Fruit fly (Drosophila melanogaster) whole organism, prepupa: ENCODE data around the gene knk.

Experiments used
- Blimp-1 ChIP-seq: fragments of 200-800 bp; sonication (Bioruptor generic); optimal IDR thresholded peaks from 3 replicates; lab custom pipeline; 2017; ENCODE audit warnings: missing biosample characterization, missing genetic modification characterization, mild to moderate bottlenecking, moderate library complexity, missing genetic modification reagents
- CG10631 ChIP-seq: fragments of 200-800 bp; sonication (Bioruptor generic); optimal IDR thresholded peaks from 2 replicates; lab custom pipeline; 2016; ENCODE audit warnings: missing biosample characterization, missing genetic modification characterization
- CG11294 ChIP-seq: fragments of 200-800 bp; sonication (Bioruptor generic); IDR thresholded peaks from 2 replicates; pipeline ENCODE4 v1.3.6; 2022; ENCODE audit warnings: missing biosample characterization, missing genetic modification characterization
- CG11762 ChIP-seq: fragments of 200-800 bp; sonication (Bioruptor generic); optimal IDR thresholded peaks from 3 replicates; lab custom pipeline; 2016; ENCODE audit warnings: missing biosample characterization, missing genetic modification characterization; ENCODE audit not compliant: insufficient read depth
- CG11902 ChIP-seq: fragments of 200-800 bp; sonication (Bioruptor generic); optimal IDR thresholded peaks from 3 replicates; lab custom pipeline; 2016; ENCODE audit warnings: missing biosample characterization, missing genetic modification characterization
- CG3032 ChIP-seq: fragments of 200-800 bp; optimal IDR thresholded peaks from 2 replicates; lab custom pipeline; 2019; ENCODE audit warnings: missing biosample characterization, mild to moderate bottlenecking, missing genetic modification characterization, moderate library complexity
- CG31627 ChIP-seq: fragments of 200-800 bp; sonication (Bioruptor generic); optimal IDR thresholded peaks from 3 replicates; lab custom pipeline; 2016; ENCODE audit warnings: missing biosample characterization, missing genetic modification characterization
- CG32006 ChIP-seq: fragments of 200-800 bp; sonication (Bioruptor generic); optimal IDR thresholded peaks from 3 replicates; lab custom pipeline; 2017; ENCODE audit warnings: missing biosample characterization, mild to moderate bottlenecking, missing genetic modification characterization
- CG34406 ChIP-seq: fragments of 200-800 bp; sonication (Bioruptor generic); optimal IDR thresholded peaks from 3 replicates; lab custom pipeline; 2016; ENCODE audit warnings: missing biosample characterization, missing genetic modification characterization
- CG4318 ChIP-seq: fragments of 200-800 bp; sonication (Bioruptor generic); optimal IDR thresholded peaks from 3 replicates; lab custom pipeline; 2017; ENCODE audit warnings: missing biosample characterization, mild to moderate bottlenecking, missing genetic modification characterization
- CG6163 ChIP-seq: fragments of 200-800 bp; sonication (Bioruptor generic); IDR thresholded peaks from 3 replicates; pipeline ENCODE4 v1.3.6; 2022; ENCODE audit warnings: missing biosample characterization, missing genetic modification characterization
- CG6792 ChIP-seq: fragments of 200-800 bp; sonication (Bioruptor generic); optimal IDR thresholded peaks from 3 replicates; lab custom pipeline; 2016; ENCODE audit warnings: missing biosample characterization, missing genetic modification characterization
- CG6808 ChIP-seq: fragments of 200-800 bp; sonication (Bioruptor generic); optimal IDR thresholded peaks from 3 replicates; lab custom pipeline; 2017; ENCODE audit warnings: missing biosample characterization, missing genetic modification characterization, mild to moderate bottlenecking, moderate library complexity, missing genetic modification reagents
- CG6854 ChIP-seq: fragments of 200-800 bp; sonication (Bioruptor generic); optimal IDR thresholded peaks from 2 replicates; lab custom pipeline; 2017; ENCODE audit warnings: missing biosample characterization, mild to moderate bottlenecking, missing genetic modification characterization
- CG7368 ChIP-seq: fragments of 200-800 bp; sonication (Bioruptor generic); optimal IDR thresholded peaks from 3 replicates; lab custom pipeline; 2016; ENCODE audit warnings: missing biosample characterization, missing genetic modification characterization
- CG8119 ChIP-seq: fragments of 200-800 bp; sonication (Bioruptor generic); IDR thresholded peaks from 3 replicates; pipeline ENCODE4 v1.3.6; 2022; ENCODE audit warnings: missing biosample characterization, missing genetic modification characterization
- CG8632 ChIP-seq: fragments of 200-800 bp; sonication (Bioruptor generic); optimal IDR thresholded peaks from 3 replicates; lab custom pipeline; 2016; ENCODE audit warnings: missing biosample characterization, missing genetic modification characterization
- CG9139 ChIP-seq: fragments of 200-800 bp; sonication (Bioruptor generic); optimal IDR thresholded peaks from 3 replicates; lab custom pipeline; 2017; ENCODE audit warnings: missing biosample characterization, mild to moderate bottlenecking, missing genetic modification characterization
- Eip75B ChIP-seq: fragments of 200-800 bp; sonication (Bioruptor generic); optimal IDR thresholded peaks from 3 replicates; lab custom pipeline; 2016; ENCODE audit warnings: missing biosample characterization, missing genetic modification characterization
- Eip78C ChIP-seq: fragments of 200-800 bp; sonication (Bioruptor generic); peaks from one replicate; lab custom pipeline; 2016; ENCODE audit warnings: missing biosample characterization, missing genetic modification characterization
- Eip93F ChIP-seq: fragments of 200-800 bp; sonication (Bioruptor generic); optimal IDR thresholded peaks from 2 replicates; lab custom pipeline; 2016; ENCODE audit warnings: missing biosample characterization, mild to moderate bottlenecking, missing genetic modification characterization
- Ets21C ChIP-seq: fragments of 200-800 bp; sonication (Bioruptor generic); optimal IDR thresholded peaks from 3 replicates; lab custom pipeline; 2016; ENCODE audit warnings: missing biosample characterization, missing genetic modification characterization
- Ets96B ChIP-seq: fragments of 200-800 bp; optimal IDR thresholded peaks from 2 replicates; lab custom pipeline; 2019; ENCODE audit warnings: missing biosample characterization, mild to moderate bottlenecking, missing genetic modification characterization, moderate library complexity
- Hr38 ChIP-seq: sonication (Bioruptor generic); optimal IDR thresholded peaks from 2 replicates; lab custom pipeline; 2016; ENCODE audit warnings: missing biosample characterization, missing genetic modification characterization
- Hr39 ChIP-seq: fragments of 200-800 bp; sonication (Bioruptor generic); optimal IDR thresholded peaks from 2 replicates; lab custom pipeline; 2016; ENCODE audit warnings: missing biosample characterization, missing genetic modification characterization
- Hr4 ChIP-seq: fragments of 200-800 bp; sonication (Bioruptor generic); optimal IDR thresholded peaks from 3 replicates; lab custom pipeline; 2016; ENCODE audit warnings: missing biosample characterization, missing genetic modification characterization
- OdsH ChIP-seq: fragments of 200-800 bp; sonication (Bioruptor generic); optimal IDR thresholded peaks from 3 replicates; lab custom pipeline; 2016; ENCODE audit warnings: missing biosample characterization, missing genetic modification characterization
- Smox ChIP-seq: fragments of 200-800 bp; sonication (Bioruptor generic); optimal IDR thresholded peaks from 3 replicates; lab custom pipeline; 2016; ENCODE audit warnings: missing biosample characterization, missing genetic modification characterization
- Sox102F ChIP-seq: fragments of 200-800 bp; sonication (Bioruptor generic); optimal IDR thresholded peaks from 2 replicates; lab custom pipeline; 2016; ENCODE audit warnings: missing biosample characterization, mild to moderate bottlenecking, missing genetic modification characterization
- Sox14 ChIP-seq: fragments of 200-800 bp; sonication (Bioruptor generic); optimal IDR thresholded peaks from 3 replicates; lab custom pipeline; 2016; ENCODE audit warnings: missing biosample characterization, missing genetic modification characterization
- Sox15 ChIP-seq: fragments of 200-800 bp; sonication (Bioruptor generic); optimal IDR thresholded peaks from 3 replicates; lab custom pipeline; 2016; ENCODE audit warnings: missing biosample characterization, missing genetic modification characterization
- achi ChIP-seq: fragments of 200-800 bp; sonication (Bioruptor generic); optimal IDR thresholded peaks from 3 replicates; lab custom pipeline; 2016; ENCODE audit warnings: missing biosample characterization, missing genetic modification characterization
- acj6 ChIP-seq: fragments of 200-800 bp; sonication (Bioruptor generic); optimal IDR thresholded peaks from 3 replicates; lab custom pipeline; 2016; ENCODE audit warnings: missing biosample characterization, missing genetic modification characterization
- dac ChIP-seq: fragments of 200-800 bp; sonication (Bioruptor generic); optimal IDR thresholded peaks from 2 replicates; lab custom pipeline; 2017; ENCODE audit warnings: missing biosample characterization, mild to moderate bottlenecking, missing genetic modification characterization
- dsx ChIP-seq: fragments of 200-800 bp; optimal IDR thresholded peaks from 3 replicates; lab custom pipeline; 2019; ENCODE audit warnings: missing biosample characterization, mild to moderate bottlenecking, missing genetic modification characterization, moderate library complexity; ENCODE audit not compliant: poor library complexity, severe bottlenecking
- eg ChIP-seq: fragments of 200-800 bp; sonication (Bioruptor generic); IDR thresholded peaks from 3 replicates; pipeline ENCODE4 v1.3.6; 2022; ENCODE audit warnings: missing biosample characterization, missing genetic modification characterization
- esn ChIP-seq: fragments of 200-800 bp; sonication (Bioruptor generic); optimal IDR thresholded peaks from 2 replicates; lab custom pipeline; 2016; ENCODE audit warnings: missing biosample characterization, mild to moderate bottlenecking, missing genetic modification characterization, moderate library complexity
- fd59A ChIP-seq: fragments of 200-800 bp; sonication (Bioruptor generic); optimal IDR thresholded peaks from 2 replicates; lab custom pipeline; 2017; ENCODE audit warnings: missing biosample characterization, mild to moderate bottlenecking, missing genetic modification characterization, missing genetic modification reagents
- fkh ChIP-seq: fragments of 200-800 bp; sonication (Bioruptor generic); optimal IDR thresholded peaks from 3 replicates; lab custom pipeline; 2017; ENCODE audit warnings: missing biosample characterization, mild to moderate bottlenecking, missing genetic modification characterization, moderate library complexity
- lz ChIP-seq: fragments of 200-800 bp; sonication (Bioruptor generic); optimal IDR thresholded peaks from 3 replicates; lab custom pipeline; 2016; ENCODE audit warnings: missing biosample characterization, missing genetic modification characterization
- net ChIP-seq: fragments of 200-800 bp; sonication (Bioruptor generic); optimal IDR thresholded peaks from 3 replicates; lab custom pipeline; 2016; ENCODE audit warnings: missing biosample characterization, missing genetic modification characterization
- ss ChIP-seq, 2 experiments: fragments of 200-800 bp; sonication (Bioruptor generic); optimal IDR thresholded peaks; 2 replicates in 1 of 2; 3 replicates in 1 of 2; lab custom pipeline; 2017 to 2018; ENCODE audit warnings: mild to moderate bottlenecking in 2 of 2, missing biosample characterization in 2 of 2, missing genetic modification characterization in 2 of 2, moderate library complexity in 1 of 2
- svp ChIP-seq: fragments of 200-800 bp; sonication (Bioruptor generic); peaks from one replicate; lab custom pipeline; 2016; ENCODE audit warnings: missing biosample characterization, missing genetic modification characterization
- topi ChIP-seq: fragments of 200-800 bp; sonication (Bioruptor generic); optimal IDR thresholded peaks from 3 replicates; lab custom pipeline; 2016; ENCODE audit warnings: missing biosample characterization, missing genetic modification characterization
- vri ChIP-seq: fragments of 200-800 bp; sonication (Bioruptor generic); optimal IDR thresholded peaks from 3 replicates; lab custom pipeline; 2016; ENCODE audit warnings: missing biosample characterization, mild to moderate bottlenecking, missing genetic modification characterization

The knk gene

dm6 chr3R:10082549-10083075 is 42.9 kb downstream of the knk start (continued):
- peak; percentile 89 for TF ChIP-seq svp
- peak; percentile 67 for TF ChIP-seq Blimp-1 (GFP tag; lab: Kevin White, UChicago)
- peak; percentile 63 for TF ChIP-seq Ets21C (GFP tag; lab: Kevin White, UChicago)
- TF ChIP-seq CG6163 (GFP tag; lab: Robert Waterston, UW), result peak; percentile 84
- TF ChIP-seq CG6792 (GFP tag; lab: Kevin White, UChicago), result peak; percentile 83
- TF ChIP-seq Sox15 (GFP tag; lab: Kevin White, UChicago), result peak; percentile 81
- TF ChIP-seq CG3032 (tag; lab: Kevin White, UChicago), result peak; percentile 94
- peak; percentile 67 for TF ChIP-seq CG11762 (GFP tag; lab: Kevin White, UChicago)
- peak; percentile 65; the same call in 1 of the 2 replicates for TF ChIP-seq CG11294 (GFP tag; lab: Robert Waterston, UW)
- peak; percentile 90 for TF ChIP-seq CG10631 (GFP tag; lab: Kevin White, UChicago)
- peak; percentile 80 for TF ChIP-seq topi (GFP tag; lab: Kevin White, UChicago)
- TF ChIP-seq CG7368, result peak; percentile 71
- TF ChIP-seq esn (GFP tag; lab: Kevin White, UChicago), result peak; percentile 86
- TF ChIP-seq Sox14 (GFP tag; lab: Kevin White, UChicago), result peak; percentile 89
- peak; percentile 63 for TF ChIP-seq Sox102F
- peak; percentile 87 to 89 for TF ChIP-seq ss (GFP tag; optimal IDR thresholded peaks at IDR 0.05; lab: Kevin White, UChicago)
- TF ChIP-seq Hr38, result no peak
- TF ChIP-seq fd59A (GFP tag; lab: Kevin White, UChicago), result peak; percentile 93
- TF ChIP-seq dsx (GFP tag; lab: Kevin White, UChicago), result peak; percentile 90
- peak; percentile 86 for TF ChIP-seq Eip75B (GFP tag; lab: Kevin White, UChicago)
- peak; percentile 93 for TF ChIP-seq vri
- TF ChIP-seq CG31627 (GFP tag; lab: Kevin White, UChicago), result peak; percentile 84
- peak; percentile 72 for TF ChIP-seq CG9139 (GFP tag; lab: Kevin White, UChicago)
- peak; percentile 77 for TF ChIP-seq CG34406
- peak; percentile 87 for TF ChIP-seq acj6 (GFP tag; lab: Kevin White, UChicago)
- no peak for TF ChIP-seq Eip93F (GFP tag; lab: Kevin White, UChicago)
- peak; percentile 73 for TF ChIP-seq Hr4
- TF ChIP-seq dac (GFP tag; lab: Kevin White, UChicago), result no peak
- TF ChIP-seq Eip78C (GFP tag; lab: Kevin White, UChicago), result peak; percentile 96
- peak; percentile 67; the same call in 2 of the 3 replicates for TF ChIP-seq eg
- peak; percentile 66 for TF ChIP-seq CG32006 (GFP tag; lab: Kevin White, UChicago)
- peak; percentile 77 for TF ChIP-seq lz (GFP tag; lab: Kevin White, UChicago)
- peak; percentile 83 for TF ChIP-seq CG8632 (GFP tag; lab: Kevin White, UChicago)
- peak; percentile 71 for TF ChIP-seq Smox (GFP tag; lab: Kevin White, UChicago)
- TF ChIP-seq fkh (GFP tag; lab: Kevin White, UChicago), result no peak
- TF ChIP-seq CG6854, result no peak
- peak; percentile 84 for TF ChIP-seq OdsH (GFP tag; lab: Kevin White, UChicago)
- peak; percentile 73 for TF ChIP-seq CG11902

dm6 chr3R:10081469-10082111 is 43.9 kb downstream of the knk start:
- TF ChIP-seq CG4318 (no peak), Ets21C (GFP tag; lab: Kevin White, UChicago) (peak; percentile 8), Sox15 (GFP tag; lab: Kevin White, UChicago) (peak; percentile 24), Ets96B (peak; percentile 19), vri (peak; percentile 42), CG9139 (GFP tag; lab: Kevin White, UChicago) (no peak), CG3032 (tag; lab: Kevin White, UChicago) (peak; percentile 21), Blimp-1 (GFP tag; lab: Kevin White, UChicago) (no peak), CG6808 (GFP tag; lab: Kevin White, UChicago) (peak; percentile 10), achi (GFP tag; lab: Kevin White, UChicago) (peak; percentile 0), fd59A (GFP tag; lab: Kevin White, UChicago) (no peak), esn (GFP tag; lab: Kevin White, UChicago) (peak; percentile 5), Sox14 (GFP tag; lab: Kevin White, UChicago) (peak; percentile 23), Hr4 (peak; percentile 20), dsx (GFP tag; lab: Kevin White, UChicago) (no peak), CG6163 (GFP tag; lab: Robert Waterston, UW) (0 out of 3 replicates have a peak, but pooled peaks have one; percentile 31), CG10631 (GFP tag; lab: Kevin White, UChicago) (peak; percentile 12), Eip78C (GFP tag; lab: Kevin White, UChicago) (peak; percentile 60), acj6 (GFP tag; lab: Kevin White, UChicago) (peak; percentile 4), svp (peak; percentile 40), Smox (GFP tag; lab: Kevin White, UChicago) (no peak), CG31627 (GFP tag; lab: Kevin White, UChicago) (peak; percentile 27), CG32006 (GFP tag; lab: Kevin White, UChicago) (peak; percentile 0), CG8119 (no peak), CG6792 (GFP tag; lab: Kevin White, UChicago) (no peak), net (GFP tag; lab: Kevin White, UChicago) (peak; percentile 13), Hr39 (peak; percentile 28)
